Worm (Caenorhabditis elegans): ENCODE measurements around the gene snt-2.

DNA sequence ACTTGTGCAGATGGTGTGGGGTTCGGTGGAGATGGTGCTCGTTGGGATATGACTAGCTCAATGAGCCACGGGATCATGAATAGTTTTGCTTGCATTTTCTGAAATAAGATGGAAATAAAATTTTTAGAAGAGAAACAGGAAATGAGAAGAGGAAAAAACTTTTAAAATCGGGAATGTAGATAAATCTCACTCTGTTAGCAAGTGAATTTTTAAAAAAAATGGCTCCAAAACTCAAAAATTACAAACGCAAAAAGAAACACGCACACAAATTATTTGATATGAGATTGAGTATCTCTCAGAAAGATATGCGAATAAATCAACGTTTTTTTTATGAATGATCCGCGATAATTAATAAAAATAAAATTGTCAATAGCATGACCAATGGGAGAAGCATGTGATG lies 35.6 kb downstream of the snt-2 start, which contains the start of gene T17H7.7:
- TF ChIP-seq elt-3 (tag; optimal IDR thresholded peaks at IDR 0.05), result no peak
- no peak for TF ChIP-seq snpc-4 (tag; optimal IDR thresholded peaks at IDR 0.05)
